Fruit fly (Drosophila melanogaster) Kc167 (cell line): ENCODE measurements around the gene Ulp1.

ENCODE experiments used
- Myc ChIP-seq: fragments of >200 bp; optimal IDR thresholded peaks from 2 replicates; lab custom pipeline; 2017; ENCODE audit warnings: missing external identifiers
- Sin3A ChIP-seq: fragments of >200 bp; optimal IDR thresholded peaks from 2 replicates; lab custom pipeline; 2018; ENCODE audit warnings: missing external identifiers
- h ChIP-seq: fragments of >200 bp; optimal IDR thresholded peaks from 3 replicates; lab custom pipeline; 2018; ENCODE audit warnings: missing external identifiers
- insv ChIP-seq: fragments of >200 bp; optimal IDR thresholded peaks from 3 replicates; lab custom pipeline; 2018; ENCODE audit warnings: missing external identifiers
- psq ChIP-seq: fragments of >200 bp; optimal IDR thresholded peaks from 2 replicates; lab custom pipeline; 2017; ENCODE audit warnings: missing external identifiers
- ttk ChIP-seq: sonication (Bioruptor generic); optimal IDR thresholded peaks from 2 replicates; lab custom pipeline; 2017; ENCODE audit warnings: missing external identifiers

Gene Ulp1

DNA sequence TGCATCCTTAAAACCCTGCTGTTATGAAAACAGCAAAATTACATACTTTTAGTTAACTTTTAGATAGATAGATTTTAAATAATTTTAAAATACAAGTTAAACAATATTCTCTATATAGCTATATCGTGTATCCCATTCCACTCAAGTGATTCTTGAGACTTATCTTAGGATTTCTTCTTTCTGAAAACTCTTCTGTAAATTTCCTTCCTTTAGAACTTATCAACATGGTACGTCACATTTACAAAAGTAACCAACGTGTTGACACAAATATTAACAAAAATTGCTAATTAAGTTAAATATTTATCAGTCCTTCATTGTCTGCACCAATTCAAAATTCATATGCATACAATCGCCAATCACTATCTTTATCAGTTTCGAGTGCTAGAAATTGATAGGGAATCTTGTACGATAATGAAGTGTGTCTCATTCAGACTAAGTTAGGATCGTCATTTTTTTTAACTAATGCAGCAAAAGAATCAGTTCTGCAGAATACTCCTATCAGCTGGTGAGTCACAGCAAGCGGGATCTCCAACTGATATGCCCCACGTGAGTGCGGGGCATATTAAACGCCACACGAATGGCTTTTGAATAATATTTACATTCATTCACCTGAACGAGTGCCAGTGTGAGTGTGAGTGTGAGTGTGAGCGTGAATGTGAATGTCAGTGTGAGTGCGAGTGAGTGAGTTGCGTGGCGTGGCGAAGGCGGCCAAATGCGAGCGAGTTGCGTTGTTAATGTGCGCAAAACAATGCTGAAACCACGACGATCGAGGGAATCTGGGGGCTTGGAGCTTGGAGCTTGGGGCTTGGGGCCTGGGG lies 40.2 kb downstream of the Ulp1 start:
- TF ChIP-seq psq (lab: Kevin White, UChicago) (no peak), h (lab: Kevin White, UChicago) (no peak), Myc (lab: Kevin White, UChicago) (no peak), insv (lab: Kevin White, UChicago) (no peak)

DNA sequence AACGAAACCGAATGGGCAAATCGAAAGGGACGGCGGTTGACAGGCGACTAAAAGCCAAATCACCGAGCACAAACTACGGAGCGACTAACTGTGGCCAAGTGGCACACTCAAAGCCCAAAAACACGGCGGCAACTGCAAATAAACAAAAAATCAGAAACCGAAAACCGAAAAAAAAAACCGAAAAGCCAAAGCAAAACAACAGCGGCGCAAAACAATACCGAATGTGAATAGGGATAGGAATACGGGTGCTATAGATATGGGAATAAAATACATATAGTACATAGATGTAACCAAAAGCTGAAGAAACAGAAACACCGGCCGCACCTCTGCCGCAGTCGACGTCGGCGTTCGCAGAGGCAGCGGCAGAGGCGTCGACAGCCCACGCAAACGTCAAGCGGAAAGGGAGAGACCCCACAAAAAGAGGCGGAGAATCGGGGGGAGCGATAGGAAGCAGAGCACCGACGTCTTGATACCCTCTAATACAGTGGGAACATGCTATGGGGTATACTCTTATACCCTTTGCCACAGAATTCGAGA lies 40.9 kb downstream of the Ulp1 start, which contains the start of gene RhoGAP18B:
Gene RhoGAP18B (minus strand): TSS at position 51 of the 537 bp plus-strand sequence.
- TF ChIP-seq h (lab: Kevin White, UChicago): no peak
- TF ChIP-seq Myc (lab: Kevin White, UChicago): no peak
- no peak for TF ChIP-seq psq (lab: Kevin White, UChicago)
- no peak for TF ChIP-seq ttk
- no peak for TF ChIP-seq insv (lab: Kevin White, UChicago)
- no peak for TF ChIP-seq Sin3A

DNA sequence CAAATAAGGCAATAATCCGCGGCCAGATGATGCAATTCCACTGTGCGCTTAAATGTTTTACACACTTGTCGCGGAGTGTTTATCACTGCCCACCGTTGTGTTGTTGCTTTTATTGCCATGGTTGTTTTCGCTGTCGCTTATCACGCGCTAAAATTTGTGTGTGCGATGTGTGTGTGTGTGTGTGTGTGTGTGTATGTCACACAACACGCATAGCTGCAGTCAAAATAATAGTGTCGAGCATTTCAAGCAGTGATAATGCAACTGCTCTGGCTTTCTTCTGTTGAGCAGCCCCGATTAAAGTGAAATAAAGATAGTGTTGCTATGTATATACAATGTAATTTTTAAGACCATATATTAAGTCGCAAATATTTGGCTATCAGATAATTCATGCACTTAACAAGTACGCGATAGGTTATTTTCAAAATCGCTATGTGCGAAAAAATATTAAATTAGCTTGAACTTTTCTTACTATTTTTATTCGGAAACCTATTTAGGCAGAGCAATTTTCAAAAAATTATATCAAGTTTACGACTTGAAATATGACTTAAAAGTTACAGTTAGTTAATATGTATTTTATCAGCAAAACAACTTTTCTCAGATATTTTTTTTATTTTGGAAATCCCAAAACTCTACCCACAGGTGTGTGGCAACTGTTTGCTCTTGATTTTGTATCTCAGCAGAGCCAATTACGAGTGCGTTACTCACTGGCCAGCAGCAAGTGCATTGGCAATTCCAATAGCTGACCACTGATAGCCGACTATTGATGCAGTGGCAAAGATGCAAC lies 41.6 kb downstream of the Ulp1 start:
- TF ChIP-seq psq (lab: Kevin White, UChicago) (no peak), h (lab: Kevin White, UChicago) (no peak), Sin3A (no peak), Myc (lab: Kevin White, UChicago) (no peak), ttk (no peak), insv (lab: Kevin White, UChicago) (no peak)

DNA sequence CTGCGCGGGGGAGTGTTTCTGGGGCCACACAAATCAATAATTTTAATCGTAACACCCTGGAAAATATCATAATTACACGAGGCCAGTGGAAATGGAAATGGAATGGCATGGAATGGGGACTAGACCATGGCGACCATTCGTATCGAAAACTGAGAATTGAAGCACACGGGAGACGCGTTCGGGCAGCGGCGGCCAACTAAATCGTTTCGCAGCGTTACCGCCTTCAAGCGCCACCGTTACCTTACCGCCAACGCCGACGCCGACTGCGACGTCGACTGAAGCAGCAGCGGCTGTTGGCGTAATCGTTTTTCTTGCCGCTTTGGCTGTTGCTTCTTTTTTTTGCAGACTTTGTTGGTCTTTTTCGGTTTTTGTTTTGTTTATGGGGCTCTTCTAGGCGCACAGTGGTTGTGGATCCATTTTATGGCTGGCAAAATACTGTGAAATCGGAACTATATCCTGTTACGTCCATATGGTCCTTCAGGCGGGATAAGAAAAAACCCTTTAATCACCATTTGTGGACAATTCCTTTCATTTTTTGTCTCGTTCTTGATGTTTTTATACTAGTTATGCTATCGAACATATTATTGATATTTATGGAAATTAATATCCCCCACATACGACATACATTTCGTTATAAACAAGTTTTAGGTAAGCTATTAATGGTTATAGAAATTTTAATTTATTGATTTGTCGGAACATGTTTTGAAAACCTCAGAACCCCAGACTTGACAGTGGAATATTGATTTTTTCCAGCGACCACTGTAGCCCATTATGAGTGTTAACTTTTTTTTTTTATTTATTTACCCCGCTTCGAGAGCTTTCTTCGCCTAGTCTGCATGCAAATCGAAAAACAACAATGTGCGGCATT lies 42.6 kb downstream of the Ulp1 start:
- TF ChIP-seq psq (lab: Kevin White, UChicago) (no peak), ttk (no peak), Sin3A (no peak), Myc (lab: Kevin White, UChicago) (no peak), insv (lab: Kevin White, UChicago) (no peak), h (lab: Kevin White, UChicago) (no peak)

DNA sequence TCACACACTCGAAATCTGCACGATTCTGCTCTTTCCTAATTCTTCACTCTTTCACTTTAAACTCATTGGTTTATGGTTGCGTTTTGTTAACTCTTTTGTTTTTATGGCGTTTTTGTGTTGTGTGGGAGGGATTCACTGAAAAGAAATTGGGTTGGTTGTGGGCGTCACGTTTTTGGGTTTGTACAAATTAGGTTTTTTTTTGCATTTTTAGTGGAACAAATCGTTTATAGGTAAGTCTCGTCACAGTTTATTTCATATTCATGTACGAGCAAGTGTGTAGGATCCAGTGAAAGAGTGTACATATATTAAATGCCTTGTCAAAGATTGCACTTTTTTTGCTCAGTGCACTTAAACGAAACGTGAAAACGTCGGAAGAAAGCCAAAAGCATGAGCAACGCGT lies 43.3 kb downstream of the Ulp1 start:
- TF ChIP-seq insv (lab: Kevin White, UChicago): no peak

DNA sequence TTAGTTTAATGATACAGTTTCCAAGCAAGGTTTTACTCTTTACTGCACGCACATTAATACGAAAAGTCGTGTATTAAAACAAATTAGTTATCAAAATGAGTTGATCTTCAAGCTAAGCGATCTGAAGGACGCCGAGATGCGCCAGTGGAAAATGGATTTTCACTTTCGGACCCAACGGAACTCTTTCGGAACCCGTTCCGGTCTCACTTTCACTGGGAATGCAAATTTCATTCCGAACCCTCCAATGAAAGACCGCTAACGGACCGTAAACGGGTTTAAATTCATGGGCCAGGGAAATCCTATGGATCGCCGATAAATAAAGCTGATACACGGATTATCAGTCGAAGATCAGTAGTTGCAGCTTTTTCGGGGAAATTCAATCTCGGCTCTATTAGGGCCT lies 44.5 kb downstream of the Ulp1 start:
- TF ChIP-seq psq (lab: Kevin White, UChicago) (no peak), Myc (lab: Kevin White, UChicago) (no peak), h (lab: Kevin White, UChicago) (no peak), insv (lab: Kevin White, UChicago) (no peak), Sin3A (no peak), ttk (no peak)

DNA sequence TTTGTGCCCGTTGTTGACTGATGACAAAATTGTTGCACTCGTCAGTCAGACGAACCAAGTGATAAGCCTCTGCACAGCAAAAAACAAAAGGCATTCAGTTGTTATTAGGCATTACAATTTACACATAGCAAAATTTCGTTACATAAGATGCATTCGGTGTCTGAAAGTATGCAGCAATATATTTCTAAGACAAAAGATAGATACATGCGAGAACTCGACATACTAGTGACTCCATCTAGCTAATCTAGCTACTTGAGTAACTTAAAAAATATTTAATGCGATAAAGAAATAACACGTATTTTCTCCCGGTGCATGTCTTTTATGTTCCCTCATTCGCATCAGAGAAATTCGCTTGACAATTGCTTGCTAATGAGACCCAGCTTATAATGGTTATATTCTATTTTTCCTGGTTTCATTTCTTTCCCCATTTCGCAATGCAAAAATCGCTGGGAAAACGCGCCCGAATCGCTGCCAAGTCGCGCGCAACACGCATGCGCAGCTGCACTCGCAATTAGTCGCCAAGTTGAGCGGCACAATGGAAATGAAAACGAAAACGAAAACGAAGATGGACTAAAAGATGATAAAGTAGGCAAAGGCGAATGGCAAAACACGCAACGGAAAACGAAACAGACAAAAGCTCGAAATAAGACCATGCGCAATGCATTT lies 45.6 kb downstream of the Ulp1 start:
- TF ChIP-seq insv (lab: Kevin White, UChicago) (no peak), ttk (no peak), psq (lab: Kevin White, UChicago) (no peak), Sin3A (no peak), h (lab: Kevin White, UChicago) (no peak), Myc (lab: Kevin White, UChicago) (no peak)

DNA sequence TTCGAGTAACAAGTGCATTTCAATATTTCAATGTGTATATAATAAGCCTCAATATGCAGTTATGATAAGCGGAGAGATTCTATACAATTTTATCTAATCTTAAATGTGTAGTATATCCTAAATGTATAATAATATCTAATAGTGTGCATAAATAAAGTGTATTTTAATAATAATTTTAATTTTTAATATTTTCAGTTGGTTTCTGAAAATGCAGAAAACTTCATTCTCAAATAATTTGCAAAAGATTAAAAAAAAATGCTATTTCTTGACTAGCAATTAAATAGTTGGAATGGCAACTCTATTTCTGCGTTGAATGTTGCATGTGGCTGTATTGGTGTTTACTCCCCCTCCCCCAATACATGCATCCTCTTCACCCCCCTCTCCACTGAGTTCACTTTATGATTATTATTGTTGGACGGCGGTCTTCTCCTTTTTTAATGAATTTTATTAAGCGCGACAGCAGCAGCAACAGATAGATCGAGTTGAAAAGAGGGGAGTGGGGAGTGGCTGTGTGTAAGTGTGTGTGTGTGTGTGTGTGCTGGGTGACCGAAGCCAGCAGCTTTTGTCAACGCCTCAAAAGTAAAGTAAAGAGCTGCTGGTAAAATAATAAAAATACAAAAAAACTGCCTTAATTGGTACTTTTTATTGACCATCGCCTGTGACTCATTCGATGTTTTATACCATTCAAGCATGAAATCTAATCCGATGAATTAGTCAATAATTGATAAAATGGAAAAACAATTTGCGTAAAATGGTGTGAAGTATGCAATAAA lies 47.2 kb downstream of the Ulp1 start:
- TF ChIP-seq h (lab: Kevin White, UChicago): no peak
- TF ChIP-seq Myc (lab: Kevin White, UChicago): no peak
- TF ChIP-seq insv (lab: Kevin White, UChicago): no peak
- TF ChIP-seq psq (lab: Kevin White, UChicago): no peak
- TF ChIP-seq Sin3A: no peak
- no peak for TF ChIP-seq ttk

DNA sequence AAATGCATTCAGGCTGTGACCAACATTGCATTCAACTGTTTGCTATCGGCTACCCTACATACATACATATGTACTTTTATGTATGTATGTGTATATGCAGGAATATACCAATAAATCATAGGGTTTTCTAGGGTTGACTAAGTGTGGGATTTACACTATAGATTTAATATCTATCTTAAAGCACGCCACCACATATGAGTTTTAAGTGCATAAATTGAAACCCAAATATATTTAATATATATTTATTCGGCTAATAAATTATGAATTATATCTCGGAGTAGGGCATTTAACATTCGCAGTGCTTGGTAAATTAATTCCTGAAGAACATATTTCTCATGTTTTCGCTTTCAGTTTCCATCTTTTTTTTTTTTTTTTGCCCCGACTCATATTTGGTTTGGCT lies 48.0 kb downstream of the Ulp1 start:
- TF ChIP-seq Myc (lab: Kevin White, UChicago) (no peak), h (lab: Kevin White, UChicago) (no peak), psq (lab: Kevin White, UChicago) (no peak), Sin3A (no peak), insv (lab: Kevin White, UChicago) (no peak)

DNA sequence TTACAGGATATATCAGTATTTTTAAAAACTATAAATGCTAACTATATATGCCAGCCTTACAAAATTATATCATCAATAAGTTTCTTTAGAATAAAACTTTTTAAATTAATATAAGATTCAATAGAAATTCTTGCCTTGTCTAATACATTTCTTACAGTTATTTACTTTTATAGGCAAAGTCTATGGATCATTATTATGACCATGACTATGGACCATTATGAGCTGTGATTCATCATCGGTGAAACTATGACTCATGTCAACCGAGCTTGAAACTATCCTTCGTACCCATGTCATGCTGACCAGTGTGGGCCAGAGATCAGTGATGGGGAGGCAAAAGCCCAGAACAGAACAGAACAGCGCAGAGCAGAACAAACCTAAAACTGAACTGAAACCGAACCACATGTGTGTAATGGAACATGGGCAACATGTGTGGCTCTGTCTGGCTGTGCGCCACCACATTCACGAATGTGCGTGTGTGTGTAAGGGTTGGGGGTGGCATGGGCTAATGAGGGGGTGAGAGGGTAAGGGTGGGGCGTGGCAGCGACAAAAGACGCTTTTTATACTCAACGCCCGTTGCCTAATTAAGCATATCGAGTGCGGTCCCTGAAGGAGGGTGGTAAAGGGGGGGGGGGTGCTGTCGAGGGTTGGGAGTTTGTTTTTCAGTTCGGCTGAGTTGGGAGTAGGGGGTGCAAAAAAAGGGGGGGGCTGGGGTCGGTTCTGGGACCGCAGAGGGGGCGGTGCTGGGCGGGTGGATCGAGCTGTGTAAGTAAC lies 49.3 kb downstream of the Ulp1 start:
- TF ChIP-seq ttk (no peak), h (lab: Kevin White, UChicago) (no peak), Myc (lab: Kevin White, UChicago) (no peak), psq (lab: Kevin White, UChicago) (no peak), insv (lab: Kevin White, UChicago) (no peak), Sin3A (no peak)
